Worm (Caenorhabditis elegans) whole organism, L4/young adult: ENCODE measurements around the gene snx-1.

Experiments used
- W03F9.2 ChIP-seq: fragments of 150-350 bp; optimal IDR thresholded peaks from 2 replicates; lab custom pipeline; 2014; ENCODE audit warnings: missing biosample characterization, missing genetic modification characterization
- dao-5 ChIP-seq: sonication (generic microtip); optimal IDR thresholded peaks from 2 replicates; lab custom pipeline; 2016; ENCODE audit warnings: missing genotype, missing genetic modification characterization, moderate library complexity, missing compliant biosample characterization
- him-1 ChIP-seq: sonication (generic microtip); optimal IDR thresholded peaks from 2 replicates; lab custom pipeline; 2016; ENCODE audit warnings: missing genotype, missing genetic modification reagents, missing genetic modification characterization, missing compliant biosample characterization

snx-1 gene

ce11 chrX:1110723-1111122 lies 18.1 kb upstream of the snx-1 start:
- TF ChIP-seq dao-5 (tag; lab: Kevin White, UChicago) (no peak), W03F9.2 (tag; lab: Kevin White, UChicago) (no peak), him-1 (tag; lab: Kevin White, UChicago) (no peak)

ce11 chrX:1111603-1112002 lies 17.2 kb upstream of the snx-1 start, which contains the start of gene C05D9.3:
TSS of gene C05D9.3 (plus strand) at chrX:1111903.
- TF ChIP-seq dao-5 (tag; lab: Kevin White, UChicago) (no peak), him-1 (tag; lab: Kevin White, UChicago) (no peak), W03F9.2 (tag; lab: Kevin White, UChicago) (no peak)

ce11 chrX:1115207-1115606 lies 13.6 kb upstream of the snx-1 start:
- TF ChIP-seq W03F9.2 (tag; lab: Kevin White, UChicago): no peak
- TF ChIP-seq dao-5 (tag; lab: Kevin White, UChicago): no peak
- no peak for TF ChIP-seq him-1 (tag; lab: Kevin White, UChicago)

ce11 chrX:1117252-1117651 lies 11.5 kb upstream of the snx-1 start:
- no peak for TF ChIP-seq W03F9.2 (tag; lab: Kevin White, UChicago)

ce11 chrX:1119305-1119704 lies 9.5 kb upstream of the snx-1 start, which contains the start of gene C05D9.7:
TSS of gene C05D9.7 (minus strand) at chrX:1119405.
- TF ChIP-seq him-1 (tag; lab: Kevin White, UChicago) (no peak), W03F9.2 (tag; lab: Kevin White, UChicago) (no peak), dao-5 (tag; lab: Kevin White, UChicago) (no peak)

- TF ChIP-seq dao-5 (tag; lab: Kevin White, UChicago): no peak
- no peak for TF ChIP-seq W03F9.2 (tag; lab: Kevin White, UChicago)
- TF ChIP-seq him-1 (tag; lab: Kevin White, UChicago): no peak
Observed at ce11 chrX:1120326-1120725, 8.5 kb upstream of the snx-1 start.

ce11 chrX:1121575-1121974 lies 7.2 kb upstream of the snx-1 start:
- TF ChIP-seq dao-5 (tag; lab: Kevin White, UChicago) (no peak), W03F9.2 (tag; lab: Kevin White, UChicago) (no peak), him-1 (tag; lab: Kevin White, UChicago) (no peak)

ce11 chrX:1122198-1122597 lies 6.6 kb upstream of the snx-1 start:
- no peak for TF ChIP-seq dao-5 (tag; lab: Kevin White, UChicago)
- TF ChIP-seq W03F9.2 (tag; lab: Kevin White, UChicago): no peak

ce11 chrX:1123471-1123870 lies 5.3 kb upstream of the snx-1 start:
- TF ChIP-seq him-1 (tag; lab: Kevin White, UChicago) (no peak), dao-5 (tag; lab: Kevin White, UChicago) (no peak), W03F9.2 (tag; lab: Kevin White, UChicago) (no peak)

ce11 chrX:1124146-1124545 lies 4.6 kb upstream of the snx-1 start, which contains the start of gene C05D9.9:
TSS of gene C05D9.9 (minus strand) at chrX:1124246.
- TF ChIP-seq dao-5 (tag; lab: Kevin White, UChicago): no peak
- TF ChIP-seq W03F9.2 (tag; lab: Kevin White, UChicago): no peak
- no peak for TF ChIP-seq him-1 (tag; lab: Kevin White, UChicago)

ce11 chrX:1125426-1125825 lies 3.4 kb upstream of the snx-1 start, which contains the start of gene lmp-2:
TSS of gene lmp-2 (plus strand) at chrX:1125615.
- TF ChIP-seq dao-5 (tag; lab: Kevin White, UChicago) (no peak), him-1 (tag; lab: Kevin White, UChicago) (no peak), W03F9.2 (tag; lab: Kevin White, UChicago) (no peak)

ce11 chrX:1126207-1126606 lies 2.6 kb upstream of the snx-1 start:
- TF ChIP-seq W03F9.2 (tag; lab: Kevin White, UChicago): no peak

- TF ChIP-seq him-1 (tag; lab: Kevin White, UChicago) (no peak), W03F9.2 (tag; lab: Kevin White, UChicago) (no peak), dao-5 (tag; lab: Kevin White, UChicago) (no peak)
Observed at ce11 chrX:1141617-1142016, 12.8 kb downstream of the snx-1 start.

ce11 chrX:1147394-1147793 lies 18.6 kb downstream of the snx-1 start:
- TF ChIP-seq W03F9.2 (tag; lab: Kevin White, UChicago) (no peak), dao-5 (tag; lab: Kevin White, UChicago) (no peak), him-1 (tag; lab: Kevin White, UChicago) (no peak)

- TF ChIP-seq dao-5 (tag; lab: Kevin White, UChicago): no peak
- no peak for TF ChIP-seq W03F9.2 (tag; lab: Kevin White, UChicago)
- no peak for TF ChIP-seq him-1 (tag; lab: Kevin White, UChicago)
Observed at ce11 chrX:1148438-1148837, 19.7 kb downstream of the snx-1 start, which contains the start of the genes R193.2 and R193.6. TSS of gene R193.2 (minus strand) at chrX:1148585. TSS of gene R193.6 (plus strand) at chrX:1148787.
